Worm (Caenorhabditis elegans) whole organism, L1 larva: ENCODE data around the gene uda-1.

Experiments
- C04F5.9 ChIP-seq: sonication (generic microtip); optimal IDR thresholded peaks from 2 replicates; lab custom pipeline; 2016; ENCODE audit warnings: missing genetic modification characterization, missing compliant biosample characterization
- C16A3.4 ChIP-seq: fragments of 150-350 bp; optimal IDR thresholded peaks from 2 replicates; lab custom pipeline; 2014; ENCODE audit warnings: missing biosample characterization, missing genetic modification characterization
- F16B12.6 ChIP-seq: fragments of 150-350 bp; optimal IDR thresholded peaks from 2 replicates; lab custom pipeline; 2014; ENCODE audit warnings: missing biosample characterization, missing genetic modification characterization
- Y116A8C.19 ChIP-seq: sonication (generic microtip); optimal IDR thresholded peaks from 2 replicates; lab custom pipeline; 2016; ENCODE audit warnings: missing compliant biosample characterization, missing genetic modification characterization, borderline replicate concordance
- aha-1 ChIP-seq: fragments of 150-350 bp; optimal IDR thresholded peaks from 2 replicates; lab custom pipeline; 2014; ENCODE audit warnings: missing biosample characterization, missing genetic modification characterization
- alr-1 ChIP-seq: fragments of 200-800 bp; sonication (Bioruptor generic); optimal IDR thresholded peaks from 2 replicates; lab custom pipeline; 2018; ENCODE audit warnings: borderline replicate concordance, mild to moderate bottlenecking, missing genetic modification characterization, missing compliant biosample characterization
- aly-2 ChIP-seq: fragments of 150-350 bp; optimal IDR thresholded peaks from 2 replicates; lab custom pipeline; 2014; ENCODE audit warnings: missing biosample characterization, missing genetic modification characterization
- ama-1 ChIP-seq: fragments of 150-350 bp; optimal IDR thresholded peaks from 2 replicates; lab custom pipeline; 2014
- blmp-1 ChIP-seq: fragments of 150-350 bp; optimal IDR thresholded peaks from 2 replicates; lab custom pipeline; 2014; ENCODE audit warnings: missing biosample characterization, missing genetic modification characterization
- ceh-8 ChIP-seq: fragments of 200-800 bp; sonication (Bioruptor generic); optimal IDR thresholded peaks from 2 replicates; lab custom pipeline; 2018; ENCODE audit warnings: mild to moderate bottlenecking, missing genetic modification characterization, moderate library complexity, missing compliant biosample characterization
- ceh-82 ChIP-seq, 3 experiments: fragments of 150-350 bp in 1 of 3; sonication (generic microtip) in 2 of 3; optimal IDR thresholded peaks; 2 replicates each; lab custom pipeline; 2014 to 2017; ENCODE audit warnings: missing biosample characterization in 3 of 3, missing genetic modification characterization in 3 of 3
- ceh-88 ChIP-seq: fragments of 200-800 bp; sonication (Bioruptor generic); IDR thresholded peaks from 2 replicates; pipeline ENCODE4 v1.3.6; 2022; ENCODE audit warnings: missing genetic modification characterization, missing compliant biosample characterization
- ceh-90 ChIP-seq: sonication (generic microtip); optimal IDR thresholded peaks from 2 replicates; lab custom pipeline; 2016; ENCODE audit warnings: missing genetic modification characterization, missing compliant biosample characterization
- ces-1 ChIP-seq: fragments of 150-350 bp; optimal IDR thresholded peaks from 2 replicates; lab custom pipeline; 2014; ENCODE audit warnings: missing biosample characterization, missing genetic modification reagents, missing genetic modification characterization
- efl-3 ChIP-seq: fragments of 200-800 bp; sonication (Bioruptor generic); optimal IDR thresholded peaks from 2 replicates; lab custom pipeline; 2018; ENCODE audit warnings: mild to moderate bottlenecking, missing genetic modification characterization, missing compliant biosample characterization
- egl-27 ChIP-seq, 2 experiments: fragments of 150-350 bp in 1 of 2; sonication (generic microtip); optimal IDR thresholded peaks; 3 replicates each; lab custom pipeline; 2017 to 2018; ENCODE audit warnings: missing biosample characterization in 2 of 2, missing genetic modification characterization in 2 of 2, missing genetic modification reagents in 2 of 2
- elt-2 ChIP-seq: sonication (generic microtip); optimal IDR thresholded peaks from 2 replicates; lab custom pipeline; 2016; ENCODE audit warnings: missing genetic modification characterization, mild to moderate bottlenecking, inconsistent platforms, missing compliant biosample characterization, missing genetic modification reagents
- fkh-4 ChIP-seq: sonication (generic microtip); optimal IDR thresholded peaks from 2 replicates; lab custom pipeline; 2016; ENCODE audit warnings: missing compliant biosample characterization, missing genetic modification characterization, borderline replicate concordance
- hlh-17 ChIP-seq: fragments of 200-800 bp; sonication (Bioruptor generic); optimal IDR thresholded peaks from 2 replicates; lab custom pipeline; 2018; ENCODE audit warnings: missing genetic modification characterization, mild to moderate bottlenecking, missing compliant biosample characterization, moderate library complexity, borderline replicate concordance
- hpl-2 ChIP-seq: fragments of 150-350 bp; optimal IDR thresholded peaks from 2 replicates; lab custom pipeline; 2014; ENCODE audit warnings: missing biosample characterization, missing genetic modification reagents, missing genetic modification characterization
- irx-1 ChIP-seq: sonication (generic microtip); optimal IDR thresholded peaks from 2 replicates; lab custom pipeline; 2016; ENCODE audit warnings: missing genetic modification characterization, missing compliant biosample characterization
- isw-1 ChIP-seq: fragments of 200-800 bp; sonication (Bioruptor generic); IDR thresholded peaks from 2 replicates; pipeline ENCODE4 v1.3.6; 2022; ENCODE audit warnings: missing genetic modification characterization, missing compliant biosample characterization
- lin-13 ChIP-seq: fragments of 150-350 bp; optimal IDR thresholded peaks from 2 replicates; lab custom pipeline; 2014; ENCODE audit warnings: missing biosample characterization, missing genetic modification reagents, missing genetic modification characterization
- lin-14 ChIP-seq: fragments of 200-800 bp; sonication (Bioruptor generic); optimal IDR thresholded peaks from 2 replicates; lab custom pipeline; 2018; ENCODE audit warnings: mild to moderate bottlenecking, missing genetic modification characterization, moderate library complexity, missing compliant biosample characterization
- lin-15B ChIP-seq: fragments of 150-350 bp; sonication (generic microtip); optimal IDR thresholded peaks from 3 replicates; lab custom pipeline; 2014; ENCODE audit warnings: missing biosample characterization, missing genetic modification characterization
- lin-39 ChIP-seq: fragments of 150-350 bp; optimal IDR thresholded peaks from 2 replicates; lab custom pipeline; 2014; ENCODE audit warnings: missing biosample characterization, missing genetic modification reagents, missing genetic modification characterization
- lir-3 ChIP-seq: sonication (generic microtip); optimal IDR thresholded peaks from 2 replicates; lab custom pipeline; 2016; ENCODE audit warnings: mild to moderate bottlenecking, missing genetic modification characterization, moderate library complexity, missing compliant biosample characterization; ENCODE audit not compliant: poor library complexity
- lsy-2 ChIP-seq, 2 experiments: fragments of 150-350 bp; optimal IDR thresholded peaks; 2 replicates each; lab custom pipeline; 2014; ENCODE audit warnings: missing biosample characterization in 2 of 2, missing genetic modification characterization in 2 of 2
- mef-2 ChIP-seq: fragments of 150-350 bp; optimal IDR thresholded peaks from 2 replicates; lab custom pipeline; 2014; ENCODE audit warnings: missing biosample characterization, missing genetic modification characterization
- nhr-12 ChIP-seq: sonication (generic microtip); optimal IDR thresholded peaks from 2 replicates; lab custom pipeline; 2017; ENCODE audit warnings: missing biosample characterization, missing genetic modification characterization
- nhr-19 ChIP-seq: fragments of 200-800 bp; sonication (Bioruptor generic); conservative IDR thresholded peaks from 2 replicates; pipeline ENCODE4 v1.3.6; 2022; ENCODE audit warnings: missing genetic modification characterization, missing compliant biosample characterization
- nhr-237 ChIP-seq: fragments of 150-350 bp; optimal IDR thresholded peaks from 2 replicates; lab custom pipeline; 2014; ENCODE audit warnings: missing biosample characterization, missing genetic modification characterization
- nhr-28 ChIP-seq: fragments of 150-350 bp; optimal IDR thresholded peaks from 2 replicates; lab custom pipeline; 2014; ENCODE audit warnings: missing biosample characterization, missing genetic modification characterization
- nhr-71 ChIP-seq: sonication (generic microtip); optimal IDR thresholded peaks from 2 replicates; lab custom pipeline; 2016; ENCODE audit warnings: mild to moderate bottlenecking, missing genetic modification characterization, moderate library complexity, missing compliant biosample characterization
- nhr-76 ChIP-seq: sonication (generic microtip); optimal IDR thresholded peaks from 2 replicates; lab custom pipeline; 2017; ENCODE audit warnings: missing biosample characterization, missing genetic modification characterization
- nhr-77 ChIP-seq: fragments of 150-350 bp; optimal IDR thresholded peaks from 2 replicates; lab custom pipeline; 2014; ENCODE audit warnings: missing biosample characterization, missing genetic modification characterization
- pag-3 ChIP-seq: sonication (generic microtip); optimal IDR thresholded peaks from 2 replicates; lab custom pipeline; 2017; ENCODE audit warnings: missing genetic modification characterization, mild to moderate bottlenecking, missing compliant biosample characterization, antibody characterized with exemption, borderline replicate concordance; ENCODE audit not compliant: insufficient read depth
- pax-3 ChIP-seq: fragments of 200-800 bp; sonication (Bioruptor generic); optimal IDR thresholded peaks from 2 replicates; lab custom pipeline; 2018; ENCODE audit warnings: mild to moderate bottlenecking, missing genetic modification characterization, moderate library complexity, missing compliant biosample characterization
- pqm-1 ChIP-seq: sonication (generic microtip); optimal IDR thresholded peaks from 3 replicates; lab custom pipeline; 2017; ENCODE audit warnings: missing biosample characterization, missing genetic modification characterization
- skn-1 ChIP-seq: fragments of 150-350 bp; optimal IDR thresholded peaks from 2 replicates; lab custom pipeline; 2014; ENCODE audit warnings: missing biosample characterization, missing genetic modification characterization
- snpc-4 ChIP-seq: fragments of 150-350 bp; optimal IDR thresholded peaks from 2 replicates; lab custom pipeline; 2014; ENCODE audit warnings: missing biosample characterization, missing genetic modification characterization
- sox-4 ChIP-seq: sonication (generic microtip); optimal IDR thresholded peaks from 2 replicates; lab custom pipeline; 2016; ENCODE audit warnings: missing genetic modification characterization, missing compliant biosample characterization
- sptf-1 ChIP-seq: fragments of 150-350 bp; optimal IDR thresholded peaks from 2 replicates; lab custom pipeline; 2014; ENCODE audit warnings: missing biosample characterization, missing genetic modification characterization
- sup-37 ChIP-seq: fragments of 200-800 bp; sonication (Bioruptor generic); optimal IDR thresholded peaks from 2 replicates; lab custom pipeline; 2018; ENCODE audit warnings: mild to moderate bottlenecking, missing genetic modification characterization, missing compliant biosample characterization
- swsn-7 ChIP-seq: sonication (generic microtip); optimal IDR thresholded peaks from 2 replicates; lab custom pipeline; 2016; ENCODE audit warnings: missing genetic modification characterization, missing compliant biosample characterization
- tlp-1 ChIP-seq: fragments of 150-350 bp; optimal IDR thresholded peaks from 2 replicates; lab custom pipeline; 2014; ENCODE audit warnings: missing biosample characterization, missing genetic modification characterization
- unc-130 ChIP-seq: fragments of 150-350 bp; optimal IDR thresholded peaks from 2 replicates; lab custom pipeline; 2017; ENCODE audit warnings: missing biosample characterization, missing genetic modification characterization, inconsistent platforms
- xbp-1 ChIP-seq: sonication (generic microtip); optimal IDR thresholded peaks from 2 replicates; lab custom pipeline; 2016; ENCODE audit warnings: missing genetic modification characterization, missing compliant biosample characterization
- zag-1 ChIP-seq: fragments of 150-350 bp; optimal IDR thresholded peaks from 2 replicates; lab custom pipeline; 2014; ENCODE audit warnings: missing biosample characterization, missing genetic modification characterization
- ztf-11 ChIP-seq, 2 experiments: sonication (generic microtip); optimal IDR thresholded peaks; 2 replicates each; lab custom pipeline; 2016 to 2017; ENCODE audit warnings: missing genetic modification characterization in 2 of 2, missing biosample characterization in 1 of 2, missing compliant biosample characterization in 1 of 2

Gene uda-1

DNA sequence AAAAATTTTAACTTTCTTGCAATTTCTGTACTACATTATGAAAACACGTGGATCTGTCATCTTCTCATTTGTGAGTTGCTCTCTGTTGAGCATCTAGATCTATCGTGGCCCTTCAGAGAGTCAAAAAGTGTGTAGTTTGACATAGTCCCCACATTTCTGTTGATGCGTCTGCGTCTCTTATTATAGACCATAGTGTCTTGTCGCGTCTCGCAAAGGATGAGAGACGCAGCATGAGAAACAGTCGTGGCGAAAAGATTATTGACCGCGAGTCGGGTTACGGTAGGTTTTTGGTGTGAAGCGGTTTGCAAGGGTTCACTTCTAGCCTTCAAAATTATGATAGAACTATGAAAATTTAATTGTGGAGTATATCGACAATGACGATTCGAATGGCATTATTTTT lies 37.7 kb downstream of the uda-1 start (continued):
- TF ChIP-seq nhr-71 (tag; lab: Kevin White, UChicago) (peak; percentile 86), isw-1 (peak; percentile 28; the same call in 1 of the 2 replicates), nhr-19 (GFP tag; lab: Robert Waterston, UW) (peak; percentile 55)

DNA sequence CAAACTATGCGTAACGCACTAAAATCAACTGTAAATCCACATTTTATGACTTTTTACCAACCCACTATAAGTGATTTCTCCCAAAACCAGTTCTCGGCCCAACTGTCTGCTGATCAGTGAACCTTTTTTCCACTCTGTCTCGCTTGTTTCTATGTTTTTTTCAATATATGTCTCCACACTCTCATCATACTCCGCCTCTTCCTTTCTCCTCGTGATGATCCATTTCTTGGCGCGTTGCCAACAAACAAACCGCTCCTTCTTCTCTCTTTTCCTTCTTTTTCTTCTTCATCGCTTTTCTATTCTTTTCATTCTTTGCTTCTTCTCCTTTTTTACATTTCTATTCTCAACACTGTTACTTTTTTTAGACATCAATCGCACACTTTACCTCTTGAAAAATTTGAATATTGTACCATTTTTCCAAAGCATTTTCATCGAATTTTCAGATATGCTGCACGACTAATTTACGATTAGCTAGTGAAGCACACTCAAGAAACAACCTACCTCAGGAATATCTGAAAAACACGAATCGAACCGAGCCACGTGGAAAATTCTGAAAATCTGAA lies 38.8 kb downstream of the uda-1 start, which contains the start of gene T06E8.8:
Gene T06E8.8, plus strand, starts transcription at position 513 of the 563 bp plus-strand sequence.
- peak; percentile 78 to 94 for TF ChIP-seq lsy-2 (tag; optimal IDR thresholded peaks at IDR 0.05; lab: Kevin White, UChicago)
- no peak for TF ChIP-seq nhr-12
- TF ChIP-seq irx-1 (tag; lab: Kevin White, UChicago): peak; percentile 21
- no peak for TF ChIP-seq lir-3 (tag; lab: Kevin White, UChicago)
- TF ChIP-seq unc-130: peak; percentile 41
- peak; percentile 26 for TF ChIP-seq snpc-4
- TF ChIP-seq isw-1: no peak
- TF ChIP-seq lin-39 (tag; lab: Kevin White, UChicago): no peak
- TF ChIP-seq nhr-28: no peak
- TF ChIP-seq lin-14 (GFP tag; lab: Kevin White, UChicago): peak; percentile 89
- no peak for TF ChIP-seq ceh-90 (tag; lab: Kevin White, UChicago)
- peak; percentile 49 for TF ChIP-seq C16A3.4 (tag; lab: Kevin White, UChicago)
- TF ChIP-seq ama-1 (lab: Kevin White, UChicago): peak; percentile 58
- TF ChIP-seq alr-1 (tag; lab: Kevin White, UChicago): no peak
- peak; percentile 65 for TF ChIP-seq swsn-7
- TF ChIP-seq fkh-4: no peak
- TF ChIP-seq sup-37 (GFP tag; lab: Kevin White, UChicago): no peak
- peak; percentile 97 for TF ChIP-seq blmp-1 (tag; lab: Kevin White, UChicago)
- TF ChIP-seq ces-1 (GFP tag; lab: Kevin White, UChicago): no peak
- peak in 2 of 3 experiments; percentile 35 to 64 for TF ChIP-seq ceh-82 (tag; optimal IDR thresholded peaks at IDR 0.05; lab: Kevin White, UChicago)
- TF ChIP-seq C04F5.9 (tag; lab: Kevin White, UChicago): no peak
- TF ChIP-seq mef-2: no peak
- peak; percentile 65 for TF ChIP-seq skn-1 (tag; lab: Kevin White, UChicago)
- TF ChIP-seq aha-1 (tag; lab: Kevin White, UChicago): no peak
- TF ChIP-seq nhr-77 (tag; lab: Kevin White, UChicago): peak; percentile 49
- TF ChIP-seq ceh-8: no peak
- TF ChIP-seq nhr-71 (tag; lab: Kevin White, UChicago): peak; percentile 88
- no peak for TF ChIP-seq nhr-76 (tag; lab: Kevin White, UChicago)
- no peak for TF ChIP-seq tlp-1
- TF ChIP-seq hlh-17 (GFP tag; lab: Kevin White, UChicago): no peak
- no peak for TF ChIP-seq sptf-1 (tag; lab: Kevin White, UChicago)
- TF ChIP-seq nhr-19 (GFP tag; lab: Robert Waterston, UW): peak; percentile 81
- TF ChIP-seq ztf-11 (tag; optimal IDR thresholded peaks at IDR 0.05; lab: Kevin White, UChicago): no peak
- TF ChIP-seq lin-15B (tag; lab: Kevin White, UChicago): no peak
- no peak for TF ChIP-seq hpl-2 (GFP tag; lab: Kevin White, UChicago)
- TF ChIP-seq ceh-88: no peak
- peak; percentile 64 for TF ChIP-seq xbp-1 (tag; lab: Kevin White, UChicago)
- no peak for TF ChIP-seq zag-1
- TF ChIP-seq sox-4 (tag; lab: Kevin White, UChicago): peak; percentile 25
- TF ChIP-seq nhr-237 (tag; lab: Kevin White, UChicago): no peak
- no peak for TF ChIP-seq elt-2 (tag; lab: Kevin White, UChicago)
- no peak for TF ChIP-seq egl-27 (tag; optimal IDR thresholded peaks at IDR 0.05; lab: Kevin White, UChicago)
- no peak for TF ChIP-seq efl-3 (GFP tag; lab: Kevin White, UChicago)
- no peak for TF ChIP-seq aly-2
- TF ChIP-seq pag-3 (tag; lab: Kevin White, UChicago): no peak
- TF ChIP-seq F16B12.6 (tag; lab: Kevin White, UChicago): no peak
- TF ChIP-seq pqm-1 (tag; lab: Kevin White, UChicago): no peak
- TF ChIP-seq Y116A8C.19 (tag; lab: Kevin White, UChicago): no peak
- TF ChIP-seq pax-3: no peak
- peak; percentile 37 for TF ChIP-seq lin-13 (GFP tag; lab: Kevin White, UChicago)
